Fruit fly (Drosophila melanogaster) whole organism, prepupa: ENCODE results near the gene Fntb.
A peak's percentile ranks its signal among the peaks of the same experiment; 100 is the strongest.

ENCODE experiments used
- Blimp-1 ChIP-seq: fragments of 200-800 bp; sonication (Bioruptor generic); optimal IDR thresholded peaks from 3 replicates; lab custom pipeline; 2017; ENCODE audit warnings: missing biosample characterization, missing genetic modification characterization, mild to moderate bottlenecking, moderate library complexity, missing genetic modification reagents
- CG10631 ChIP-seq: fragments of 200-800 bp; sonication (Bioruptor generic); optimal IDR thresholded peaks from 2 replicates; lab custom pipeline; 2016; ENCODE audit warnings: missing biosample characterization, missing genetic modification characterization
- CG10669 ChIP-seq: fragments of 200-800 bp; sonication (Bioruptor generic); optimal IDR thresholded peaks from 3 replicates; lab custom pipeline; 2018; ENCODE audit warnings: missing biosample characterization, mild to moderate bottlenecking, missing genetic modification characterization, moderate library complexity
- CG11294 ChIP-seq: fragments of 200-800 bp; sonication (Bioruptor generic); IDR thresholded peaks from 2 replicates; pipeline ENCODE4 v1.3.6; 2022; ENCODE audit warnings: missing biosample characterization, missing genetic modification characterization
- CG11762 ChIP-seq: fragments of 200-800 bp; sonication (Bioruptor generic); optimal IDR thresholded peaks from 3 replicates; lab custom pipeline; 2016; ENCODE audit warnings: missing biosample characterization, missing genetic modification characterization; ENCODE audit not compliant: insufficient read depth
- CG11902 ChIP-seq: fragments of 200-800 bp; sonication (Bioruptor generic); optimal IDR thresholded peaks from 3 replicates; lab custom pipeline; 2016; ENCODE audit warnings: missing biosample characterization, missing genetic modification characterization
- CG3032 ChIP-seq: fragments of 200-800 bp; optimal IDR thresholded peaks from 2 replicates; lab custom pipeline; 2019; ENCODE audit warnings: missing biosample characterization, mild to moderate bottlenecking, missing genetic modification characterization, moderate library complexity
- CG34406 ChIP-seq: fragments of 200-800 bp; sonication (Bioruptor generic); optimal IDR thresholded peaks from 3 replicates; lab custom pipeline; 2016; ENCODE audit warnings: missing biosample characterization, missing genetic modification characterization
- CG4318 ChIP-seq: fragments of 200-800 bp; sonication (Bioruptor generic); optimal IDR thresholded peaks from 3 replicates; lab custom pipeline; 2017; ENCODE audit warnings: missing biosample characterization, mild to moderate bottlenecking, missing genetic modification characterization
- CG6163 ChIP-seq: fragments of 200-800 bp; sonication (Bioruptor generic); IDR thresholded peaks from 3 replicates; pipeline ENCODE4 v1.3.6; 2022; ENCODE audit warnings: missing biosample characterization, missing genetic modification characterization
- CG6276 ChIP-seq: fragments of 200-800 bp; sonication (Bioruptor generic); optimal IDR thresholded peaks from 2 replicates; lab custom pipeline; 2017; ENCODE audit warnings: missing biosample characterization, mild to moderate bottlenecking, missing genetic modification characterization
- CG6792 ChIP-seq: fragments of 200-800 bp; sonication (Bioruptor generic); optimal IDR thresholded peaks from 3 replicates; lab custom pipeline; 2016; ENCODE audit warnings: missing biosample characterization, missing genetic modification characterization
- CG6854 ChIP-seq: fragments of 200-800 bp; sonication (Bioruptor generic); optimal IDR thresholded peaks from 2 replicates; lab custom pipeline; 2017; ENCODE audit warnings: missing biosample characterization, mild to moderate bottlenecking, missing genetic modification characterization
- CG7368 ChIP-seq: fragments of 200-800 bp; sonication (Bioruptor generic); optimal IDR thresholded peaks from 3 replicates; lab custom pipeline; 2016; ENCODE audit warnings: missing biosample characterization, missing genetic modification characterization
- CG8119 ChIP-seq: fragments of 200-800 bp; sonication (Bioruptor generic); IDR thresholded peaks from 3 replicates; pipeline ENCODE4 v1.3.6; 2022; ENCODE audit warnings: missing biosample characterization, missing genetic modification characterization
- CG8319 ChIP-seq: fragments of 200-800 bp; sonication (Bioruptor generic); optimal IDR thresholded peaks from 3 replicates; lab custom pipeline; 2016; ENCODE audit warnings: missing biosample characterization, missing genetic modification characterization
- Ets21C ChIP-seq: fragments of 200-800 bp; sonication (Bioruptor generic); optimal IDR thresholded peaks from 3 replicates; lab custom pipeline; 2016; ENCODE audit warnings: missing biosample characterization, missing genetic modification characterization
- Ets96B ChIP-seq: fragments of 200-800 bp; optimal IDR thresholded peaks from 2 replicates; lab custom pipeline; 2019; ENCODE audit warnings: missing biosample characterization, mild to moderate bottlenecking, missing genetic modification characterization, moderate library complexity
- Hr38 ChIP-seq: sonication (Bioruptor generic); optimal IDR thresholded peaks from 2 replicates; lab custom pipeline; 2016; ENCODE audit warnings: missing biosample characterization, missing genetic modification characterization
- Hr39 ChIP-seq: fragments of 200-800 bp; sonication (Bioruptor generic); optimal IDR thresholded peaks from 2 replicates; lab custom pipeline; 2016; ENCODE audit warnings: missing biosample characterization, missing genetic modification characterization
- Met ChIP-seq: fragments of 200-800 bp; sonication (Bioruptor generic); optimal IDR thresholded peaks from 3 replicates; lab custom pipeline; 2016; ENCODE audit warnings: missing biosample characterization, missing genetic modification characterization
- OdsH ChIP-seq: fragments of 200-800 bp; sonication (Bioruptor generic); optimal IDR thresholded peaks from 3 replicates; lab custom pipeline; 2016; ENCODE audit warnings: missing biosample characterization, missing genetic modification characterization
- Smox ChIP-seq: fragments of 200-800 bp; sonication (Bioruptor generic); optimal IDR thresholded peaks from 3 replicates; lab custom pipeline; 2016; ENCODE audit warnings: missing biosample characterization, missing genetic modification characterization
- Sox14 ChIP-seq: fragments of 200-800 bp; sonication (Bioruptor generic); optimal IDR thresholded peaks from 3 replicates; lab custom pipeline; 2016; ENCODE audit warnings: missing biosample characterization, missing genetic modification characterization
- Sox15 ChIP-seq: fragments of 200-800 bp; sonication (Bioruptor generic); optimal IDR thresholded peaks from 3 replicates; lab custom pipeline; 2016; ENCODE audit warnings: missing biosample characterization, missing genetic modification characterization
- dac ChIP-seq: fragments of 200-800 bp; sonication (Bioruptor generic); optimal IDR thresholded peaks from 2 replicates; lab custom pipeline; 2017; ENCODE audit warnings: missing biosample characterization, mild to moderate bottlenecking, missing genetic modification characterization
- lz ChIP-seq: fragments of 200-800 bp; sonication (Bioruptor generic); optimal IDR thresholded peaks from 3 replicates; lab custom pipeline; 2016; ENCODE audit warnings: missing biosample characterization, missing genetic modification characterization
- net ChIP-seq: fragments of 200-800 bp; sonication (Bioruptor generic); optimal IDR thresholded peaks from 3 replicates; lab custom pipeline; 2016; ENCODE audit warnings: missing biosample characterization, missing genetic modification characterization
- pdm3 ChIP-seq: fragments of 200-800 bp; sonication (Bioruptor generic); optimal IDR thresholded peaks from 3 replicates; lab custom pipeline; 2016; ENCODE audit warnings: missing biosample characterization, missing genetic modification characterization
- salr ChIP-seq, 2 experiments: fragments of 200-800 bp; sonication (Bioruptor generic); optimal IDR thresholded peaks; 3 replicates each; lab custom pipeline; 2016 to 2018; ENCODE audit warnings: missing biosample characterization in 2 of 2, missing genetic modification characterization in 2 of 2, mild to moderate bottlenecking in 1 of 2
- spab ChIP-seq: fragments of 200-800 bp; sonication (Bioruptor generic); optimal IDR thresholded peaks from 2 replicates; lab custom pipeline; 2017; ENCODE audit warnings: missing biosample characterization, mild to moderate bottlenecking, missing genetic modification characterization, missing genetic modification reagents
- topi ChIP-seq: fragments of 200-800 bp; sonication (Bioruptor generic); optimal IDR thresholded peaks from 3 replicates; lab custom pipeline; 2016; ENCODE audit warnings: missing biosample characterization, missing genetic modification characterization

Fntb gene

DNA sequence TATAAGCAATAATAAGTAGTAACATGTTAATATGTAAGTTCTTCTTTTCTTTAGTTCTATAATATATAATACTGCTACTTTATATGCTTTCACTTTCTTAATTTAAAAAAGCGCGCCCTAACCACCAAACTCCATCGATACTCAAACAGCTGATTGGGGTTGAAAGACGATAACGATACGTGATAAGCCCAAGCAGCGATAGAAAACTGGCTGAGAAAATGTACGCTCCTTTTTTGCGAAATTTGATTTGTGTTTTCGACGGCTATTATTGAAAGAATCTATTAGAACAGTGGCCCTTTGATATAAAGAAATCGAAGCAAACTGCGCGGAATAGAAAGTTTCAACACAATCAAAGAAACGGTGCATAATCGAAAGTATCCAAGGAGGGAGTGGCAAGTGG is 23.1 kb downstream of the Fntb start, which contains the start of gene CG14883:
CG14883 (plus strand) TSS at position 178 of the 400 bp plus-strand sequence.
- TF ChIP-seq CG10669 (no peak), CG6276 (GFP tag; lab: Kevin White, UChicago) (no peak), Hr39 (GFP tag; lab: Kevin White, UChicago) (no peak), Blimp-1 (GFP tag; lab: Kevin White, UChicago) (peak; percentile 97)

DNA sequence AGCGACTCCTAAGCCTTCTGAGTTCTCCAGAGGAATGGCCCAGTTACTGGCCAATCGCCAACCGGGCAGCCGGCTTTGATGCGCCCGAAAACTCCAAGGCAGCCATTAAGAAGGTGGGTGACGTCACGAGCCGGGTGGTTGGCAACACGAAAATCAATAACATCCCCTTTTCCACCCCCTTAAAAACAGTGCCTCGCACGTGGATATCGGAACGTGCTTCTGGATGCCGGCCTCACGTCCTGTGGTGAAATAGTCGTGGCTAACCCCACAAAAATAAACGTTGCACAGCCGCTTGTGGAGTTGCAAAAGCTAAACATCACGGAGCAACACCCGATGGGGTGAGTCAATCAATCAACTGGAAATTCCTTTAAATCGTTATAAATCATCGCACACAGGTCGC is 23.8 kb downstream of the Fntb start:
- TF ChIP-seq topi (GFP tag; lab: Kevin White, UChicago) (no peak), CG6792 (GFP tag; lab: Kevin White, UChicago) (no peak), net (GFP tag; lab: Kevin White, UChicago) (no peak), spab (GFP tag; lab: Kevin White, UChicago) (no peak), CG8119 (no peak), lz (GFP tag; lab: Kevin White, UChicago) (no peak), CG34406 (GFP tag; lab: Kevin White, UChicago) (no peak), Met (GFP tag; lab: Kevin White, UChicago) (no peak), CG10631 (no peak), Sox14 (no peak), pdm3 (GFP tag; lab: Kevin White, UChicago) (no peak)

DNA sequence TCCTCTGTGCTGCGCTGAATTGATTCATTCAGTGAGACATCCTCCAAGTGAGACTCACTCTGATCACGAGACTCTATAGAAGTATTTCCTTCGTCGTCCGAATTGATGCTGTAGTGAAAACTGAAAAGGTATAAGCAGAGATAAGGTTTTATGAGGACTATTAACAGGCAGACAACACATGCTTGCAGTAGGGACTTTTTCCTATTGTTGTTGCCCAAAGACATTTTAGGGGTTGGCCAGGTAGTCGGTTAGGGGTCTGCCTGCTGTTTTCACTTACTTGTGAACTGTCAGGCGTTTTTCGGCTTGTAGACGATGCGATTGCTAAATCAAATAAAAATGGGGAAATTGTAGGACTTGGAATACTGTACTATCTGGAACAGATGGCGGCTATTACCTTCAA is 35.8 kb downstream of the Fntb start:
- no peak for TF ChIP-seq pdm3 (GFP tag; lab: Kevin White, UChicago)
- no peak for TF ChIP-seq OdsH
- no peak for TF ChIP-seq salr (GFP tag; optimal IDR thresholded peaks at IDR 0.05; lab: Kevin White, UChicago)
- TF ChIP-seq CG11762 (GFP tag; lab: Kevin White, UChicago), result no peak
- no peak for TF ChIP-seq CG6854 (GFP tag; lab: Kevin White, UChicago)
- TF ChIP-seq CG8319 (GFP tag; lab: Kevin White, UChicago), result no peak
- no peak for TF ChIP-seq Blimp-1 (GFP tag; lab: Kevin White, UChicago)
- no peak for TF ChIP-seq Met (GFP tag; lab: Kevin White, UChicago)
- TF ChIP-seq Hr38, result no peak
- no peak for TF ChIP-seq Ets96B (tag; lab: Kevin White, UChicago)
- no peak for TF ChIP-seq CG7368 (GFP tag; lab: Kevin White, UChicago)
- no peak for TF ChIP-seq CG11294 (GFP tag; lab: Robert Waterston, UW)
- no peak for TF ChIP-seq CG3032
- TF ChIP-seq dac, result no peak
- no peak for TF ChIP-seq Ets21C (GFP tag; lab: Kevin White, UChicago)

DNA sequence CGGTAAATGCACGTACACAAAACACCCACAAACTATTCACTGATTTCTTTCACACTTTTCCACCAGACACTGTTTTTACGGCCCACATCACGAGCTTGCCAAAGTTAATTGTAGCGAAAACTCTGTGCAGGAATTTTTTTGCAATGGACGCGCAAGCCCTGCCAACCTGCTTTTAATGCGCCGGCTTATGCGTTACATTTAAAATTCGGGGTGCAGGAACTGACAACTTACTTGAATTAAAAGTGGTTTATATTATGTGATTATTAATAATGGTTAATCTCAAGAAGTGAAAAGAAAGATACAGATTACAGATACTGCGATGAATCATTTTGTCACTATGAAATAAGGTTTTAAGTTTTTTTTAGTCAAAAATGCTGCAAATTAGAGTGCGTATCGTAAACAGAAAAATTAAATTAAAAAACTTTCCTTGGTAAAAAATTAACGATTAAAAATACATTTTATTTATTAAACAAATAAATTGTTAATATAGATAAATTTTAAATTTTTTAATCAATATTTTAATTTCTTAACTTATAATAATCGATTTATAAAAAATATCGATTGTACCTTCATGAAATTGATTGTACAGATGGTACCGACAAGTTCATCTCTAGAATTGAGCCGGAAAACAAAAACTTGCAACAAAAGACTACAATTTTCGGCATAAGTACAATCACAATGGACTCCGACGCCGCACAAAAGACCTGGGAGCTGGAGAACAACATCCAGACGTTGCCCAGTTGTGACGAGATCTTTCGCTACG is 36.9 kb downstream of the Fntb start, which contains the start of the genes CG42232 and CSN5:
CG42232 (minus strand) TSS at position 163 of the 763 bp plus-strand sequence.
CSN5 (plus strand) TSS at position 599 of the 763 bp plus-strand sequence.
- TF ChIP-seq Sox15 (peak; percentile 54), CG6163 (GFP tag; lab: Robert Waterston, UW) (peak; percentile 35; the same call in 1 of the 3 replicates), lz (GFP tag; lab: Kevin White, UChicago) (no peak), CG11902 (GFP tag; lab: Kevin White, UChicago) (peak; percentile 18), CG6792 (GFP tag; lab: Kevin White, UChicago) (peak; percentile 57), CG11762 (GFP tag; lab: Kevin White, UChicago) (peak; percentile 3)

DNA sequence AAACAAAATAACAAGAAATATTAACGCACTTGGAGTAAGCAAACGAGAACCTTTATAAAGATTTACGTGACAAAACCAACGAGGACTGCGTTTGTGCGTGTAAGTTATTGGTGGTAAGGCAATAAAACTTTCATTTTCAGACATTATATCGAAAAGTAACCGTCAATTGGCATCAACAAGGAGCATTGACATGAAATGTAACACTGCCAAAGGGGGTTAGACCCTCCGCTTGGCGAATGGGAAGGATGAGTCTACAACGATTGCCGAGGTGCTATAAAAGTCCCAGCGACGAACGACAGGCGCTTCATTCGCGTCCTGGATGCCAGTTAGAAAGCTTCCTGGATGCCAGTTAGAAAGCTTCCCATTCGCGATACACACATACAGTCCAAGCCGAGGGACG is 39.5 kb downstream of the Fntb start, which contains the start of gene Gyc89Da:
Gyc89Da (plus strand) TSS at position 301 of the 400 bp plus-strand sequence.
- TF ChIP-seq CG4318 (GFP tag; lab: Kevin White, UChicago) (no peak), CG6163 (GFP tag; lab: Robert Waterston, UW) (no peak), CG10631 (no peak), Smox (no peak), topi (GFP tag; lab: Kevin White, UChicago) (no peak), CG6854 (GFP tag; lab: Kevin White, UChicago) (no peak), Blimp-1 (GFP tag; lab: Kevin White, UChicago) (no peak)
